Fruit fly (Drosophila melanogaster) whole organism, prepupa: ENCODE results near the gene jdp.

Experiments used
- CG10631 ChIP-seq: fragments of 200-800 bp; sonication (Bioruptor generic); optimal IDR thresholded peaks from 2 replicates; lab custom pipeline; 2016; ENCODE audit warnings: missing biosample characterization, missing genetic modification characterization
- CG10669 ChIP-seq: fragments of 200-800 bp; sonication (Bioruptor generic); optimal IDR thresholded peaks from 3 replicates; lab custom pipeline; 2018; ENCODE audit warnings: missing biosample characterization, mild to moderate bottlenecking, missing genetic modification characterization, moderate library complexity
- CG11294 ChIP-seq: fragments of 200-800 bp; sonication (Bioruptor generic); IDR thresholded peaks from 2 replicates; pipeline ENCODE4 v1.3.6; 2022; ENCODE audit warnings: missing biosample characterization, missing genetic modification characterization
- CG15336 ChIP-seq: fragments of 200-800 bp; sonication (Bioruptor generic); IDR thresholded peaks from 2 replicates; pipeline ENCODE4 v1.3.6; 2022; ENCODE audit warnings: missing biosample characterization, missing genetic modification characterization
- CG1621 ChIP-seq: fragments of 200-800 bp; sonication (Bioruptor generic); optimal IDR thresholded peaks from 3 replicates; lab custom pipeline; 2018; ENCODE audit warnings: missing biosample characterization, mild to moderate bottlenecking, missing genetic modification characterization
- CG16779 ChIP-seq: fragments of 200-800 bp; sonication (Bioruptor generic); optimal IDR thresholded peaks from 3 replicates; lab custom pipeline; 2017; ENCODE audit warnings: missing biosample characterization, mild to moderate bottlenecking, missing genetic modification characterization
- CG32006 ChIP-seq: fragments of 200-800 bp; sonication (Bioruptor generic); optimal IDR thresholded peaks from 3 replicates; lab custom pipeline; 2017; ENCODE audit warnings: missing biosample characterization, mild to moderate bottlenecking, missing genetic modification characterization
- CG34406 ChIP-seq: fragments of 200-800 bp; sonication (Bioruptor generic); optimal IDR thresholded peaks from 3 replicates; lab custom pipeline; 2016; ENCODE audit warnings: missing biosample characterization, missing genetic modification characterization
- CG6163 ChIP-seq: fragments of 200-800 bp; sonication (Bioruptor generic); IDR thresholded peaks from 3 replicates; pipeline ENCODE4 v1.3.6; 2022; ENCODE audit warnings: missing biosample characterization, missing genetic modification characterization
- CG6792 ChIP-seq: fragments of 200-800 bp; sonication (Bioruptor generic); optimal IDR thresholded peaks from 3 replicates; lab custom pipeline; 2016; ENCODE audit warnings: missing biosample characterization, missing genetic modification characterization
- CG6808 ChIP-seq: fragments of 200-800 bp; sonication (Bioruptor generic); optimal IDR thresholded peaks from 3 replicates; lab custom pipeline; 2017; ENCODE audit warnings: missing biosample characterization, missing genetic modification characterization, mild to moderate bottlenecking, moderate library complexity, missing genetic modification reagents
- CG6854 ChIP-seq: fragments of 200-800 bp; sonication (Bioruptor generic); optimal IDR thresholded peaks from 2 replicates; lab custom pipeline; 2017; ENCODE audit warnings: missing biosample characterization, mild to moderate bottlenecking, missing genetic modification characterization
- CG8119 ChIP-seq: fragments of 200-800 bp; sonication (Bioruptor generic); IDR thresholded peaks from 3 replicates; pipeline ENCODE4 v1.3.6; 2022; ENCODE audit warnings: missing biosample characterization, missing genetic modification characterization
- CG8319 ChIP-seq: fragments of 200-800 bp; sonication (Bioruptor generic); optimal IDR thresholded peaks from 3 replicates; lab custom pipeline; 2016; ENCODE audit warnings: missing biosample characterization, missing genetic modification characterization
- CG8632 ChIP-seq: fragments of 200-800 bp; sonication (Bioruptor generic); optimal IDR thresholded peaks from 3 replicates; lab custom pipeline; 2016; ENCODE audit warnings: missing biosample characterization, missing genetic modification characterization
- Eip78C ChIP-seq: fragments of 200-800 bp; sonication (Bioruptor generic); peaks from one replicate; lab custom pipeline; 2016; ENCODE audit warnings: missing biosample characterization, missing genetic modification characterization
- Ets21C ChIP-seq: fragments of 200-800 bp; sonication (Bioruptor generic); optimal IDR thresholded peaks from 3 replicates; lab custom pipeline; 2016; ENCODE audit warnings: missing biosample characterization, missing genetic modification characterization
- Ets96B ChIP-seq: fragments of 200-800 bp; optimal IDR thresholded peaks from 2 replicates; lab custom pipeline; 2019; ENCODE audit warnings: missing biosample characterization, mild to moderate bottlenecking, missing genetic modification characterization, moderate library complexity
- Gug ChIP-seq: fragments of 200-800 bp; sonication (Bioruptor generic); IDR thresholded peaks from 2 replicates; pipeline ENCODE4 v1.3.6; 2022; ENCODE audit warnings: missing biosample characterization, missing genetic modification characterization
- Hr4 ChIP-seq: fragments of 200-800 bp; sonication (Bioruptor generic); optimal IDR thresholded peaks from 3 replicates; lab custom pipeline; 2016; ENCODE audit warnings: missing biosample characterization, missing genetic modification characterization
- Lpt ChIP-seq: fragments of 200-800 bp; sonication (Bioruptor generic); optimal IDR thresholded peaks from 3 replicates; lab custom pipeline; 2016; ENCODE audit warnings: missing biosample characterization, missing genetic modification characterization
- Sox14 ChIP-seq: fragments of 200-800 bp; sonication (Bioruptor generic); optimal IDR thresholded peaks from 3 replicates; lab custom pipeline; 2016; ENCODE audit warnings: missing biosample characterization, missing genetic modification characterization
- Sox15 ChIP-seq: fragments of 200-800 bp; sonication (Bioruptor generic); optimal IDR thresholded peaks from 3 replicates; lab custom pipeline; 2016; ENCODE audit warnings: missing biosample characterization, missing genetic modification characterization
- achi ChIP-seq: fragments of 200-800 bp; sonication (Bioruptor generic); optimal IDR thresholded peaks from 3 replicates; lab custom pipeline; 2016; ENCODE audit warnings: missing biosample characterization, missing genetic modification characterization
- acj6 ChIP-seq: fragments of 200-800 bp; sonication (Bioruptor generic); optimal IDR thresholded peaks from 3 replicates; lab custom pipeline; 2016; ENCODE audit warnings: missing biosample characterization, missing genetic modification characterization
- eg ChIP-seq: fragments of 200-800 bp; sonication (Bioruptor generic); IDR thresholded peaks from 3 replicates; pipeline ENCODE4 v1.3.6; 2022; ENCODE audit warnings: missing biosample characterization, missing genetic modification characterization
- lz ChIP-seq: fragments of 200-800 bp; sonication (Bioruptor generic); optimal IDR thresholded peaks from 3 replicates; lab custom pipeline; 2016; ENCODE audit warnings: missing biosample characterization, missing genetic modification characterization
- net ChIP-seq: fragments of 200-800 bp; sonication (Bioruptor generic); optimal IDR thresholded peaks from 3 replicates; lab custom pipeline; 2016; ENCODE audit warnings: missing biosample characterization, missing genetic modification characterization
- pdm3 ChIP-seq: fragments of 200-800 bp; sonication (Bioruptor generic); optimal IDR thresholded peaks from 3 replicates; lab custom pipeline; 2016; ENCODE audit warnings: missing biosample characterization, missing genetic modification characterization
- salr ChIP-seq, 2 experiments: fragments of 200-800 bp; sonication (Bioruptor generic); optimal IDR thresholded peaks; 3 replicates each; lab custom pipeline; 2016 to 2018; ENCODE audit warnings: missing biosample characterization in 2 of 2, missing genetic modification characterization in 2 of 2, mild to moderate bottlenecking in 1 of 2
- spab ChIP-seq: fragments of 200-800 bp; sonication (Bioruptor generic); optimal IDR thresholded peaks from 2 replicates; lab custom pipeline; 2017; ENCODE audit warnings: missing biosample characterization, mild to moderate bottlenecking, missing genetic modification characterization, missing genetic modification reagents
- topi ChIP-seq: fragments of 200-800 bp; sonication (Bioruptor generic); optimal IDR thresholded peaks from 3 replicates; lab custom pipeline; 2016; ENCODE audit warnings: missing biosample characterization, missing genetic modification characterization
- vri ChIP-seq: fragments of 200-800 bp; sonication (Bioruptor generic); optimal IDR thresholded peaks from 3 replicates; lab custom pipeline; 2016; ENCODE audit warnings: missing biosample characterization, mild to moderate bottlenecking, missing genetic modification characterization

Gene jdp

DNA sequence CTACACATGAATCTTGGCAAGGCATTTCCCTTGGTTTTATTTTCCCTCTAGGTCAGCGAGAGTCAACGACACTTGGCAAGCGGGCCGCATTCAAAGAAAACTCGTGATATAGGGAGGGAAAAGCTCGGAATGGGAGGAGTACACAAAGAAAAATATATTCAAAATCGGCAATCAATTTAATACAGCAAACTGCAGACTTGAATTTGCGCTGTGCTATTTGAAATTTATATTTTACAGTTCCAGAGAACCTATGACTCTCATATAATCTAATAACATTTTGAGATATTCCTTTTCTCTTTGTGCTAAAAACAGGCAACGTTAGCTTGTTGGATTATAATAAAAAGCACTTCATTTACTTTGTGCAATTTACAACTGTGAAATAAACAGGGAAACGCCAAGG lies 2.7 kb upstream of the jdp start:
- TF ChIP-seq eg (GFP tag; lab: Robert Waterston, UW), result peak; percentile 51
- no peak for TF ChIP-seq CG8632 (GFP tag; lab: Kevin White, UChicago)
- TF ChIP-seq CG10631 (GFP tag; lab: Kevin White, UChicago), result peak; percentile 0
- TF ChIP-seq achi (GFP tag; lab: Kevin White, UChicago), result no peak
- peak; percentile 36 for TF ChIP-seq Hr4 (GFP tag; lab: Kevin White, UChicago)
- TF ChIP-seq CG1621, result no peak
- TF ChIP-seq CG32006 (GFP tag; lab: Kevin White, UChicago), result peak; percentile 41
- TF ChIP-seq CG15336 (GFP tag; lab: Robert Waterston, UW), result peak; percentile 50
- TF ChIP-seq CG8119 (GFP tag; lab: Robert Waterston, UW), result peak; percentile 35; the same call in 1 of the 3 replicates
- TF ChIP-seq Gug, result peak; percentile 24; the same call in 1 of the 2 replicates
- no peak for TF ChIP-seq Sox15 (GFP tag; lab: Kevin White, UChicago)
- peak; percentile 48 for TF ChIP-seq Eip78C (GFP tag; lab: Kevin White, UChicago)
- no peak for TF ChIP-seq spab (GFP tag; lab: Kevin White, UChicago)
- TF ChIP-seq CG6163 (GFP tag; lab: Robert Waterston, UW), result peak; percentile 32; the same call in 1 of the 3 replicates
- TF ChIP-seq Sox14 (GFP tag; lab: Kevin White, UChicago), result peak; percentile 14

DNA sequence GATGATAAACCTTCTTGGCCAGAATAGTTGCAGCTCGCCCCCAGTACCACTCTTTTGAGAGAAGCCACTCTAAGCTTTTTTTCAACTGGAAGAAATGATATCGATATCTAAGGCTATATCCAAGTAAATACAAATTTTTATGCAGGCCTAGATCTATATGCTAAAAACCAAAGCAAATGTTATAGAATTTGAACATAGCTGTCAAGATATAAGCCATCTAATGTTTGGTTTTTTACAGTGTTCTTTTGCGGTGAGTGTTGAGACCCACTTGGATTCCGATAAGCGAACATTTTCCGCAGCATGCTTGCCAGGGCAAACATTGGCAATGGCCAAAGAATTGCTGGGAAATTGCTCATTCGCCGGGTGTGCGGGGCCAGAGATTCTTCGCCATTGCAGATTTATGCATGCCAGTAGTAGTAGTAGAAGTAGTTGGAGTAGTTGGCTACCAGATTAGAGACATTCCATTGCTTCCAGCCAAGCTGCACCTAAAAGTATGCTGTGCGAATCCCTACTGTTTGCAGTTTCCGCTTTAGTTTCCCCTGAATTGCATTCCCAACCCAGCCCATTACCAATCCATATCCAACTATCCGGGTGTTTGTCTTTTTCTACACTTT lies 2.0 kb upstream of the jdp start:
- TF ChIP-seq CG6792 (GFP tag; lab: Kevin White, UChicago) (no peak), lz (GFP tag; lab: Kevin White, UChicago) (no peak), acj6 (no peak), CG32006 (GFP tag; lab: Kevin White, UChicago) (peak; percentile 29), Ets21C (GFP tag; lab: Kevin White, UChicago) (no peak), CG34406 (GFP tag; lab: Kevin White, UChicago) (no peak), Eip78C (GFP tag; lab: Kevin White, UChicago) (peak; percentile 32), eg (GFP tag; lab: Robert Waterston, UW) (peak; percentile 41; the same call in 1 of the 3 replicates), CG16779 (no peak), salr (GFP tag; optimal IDR thresholded peaks at IDR 0.05; lab: Kevin White, UChicago) (no peak), Ets96B (tag; lab: Kevin White, UChicago) (no peak), CG15336 (GFP tag; lab: Robert Waterston, UW) (0 out of 2 replicates have a peak, but pooled peaks have one; percentile 34)

DNA sequence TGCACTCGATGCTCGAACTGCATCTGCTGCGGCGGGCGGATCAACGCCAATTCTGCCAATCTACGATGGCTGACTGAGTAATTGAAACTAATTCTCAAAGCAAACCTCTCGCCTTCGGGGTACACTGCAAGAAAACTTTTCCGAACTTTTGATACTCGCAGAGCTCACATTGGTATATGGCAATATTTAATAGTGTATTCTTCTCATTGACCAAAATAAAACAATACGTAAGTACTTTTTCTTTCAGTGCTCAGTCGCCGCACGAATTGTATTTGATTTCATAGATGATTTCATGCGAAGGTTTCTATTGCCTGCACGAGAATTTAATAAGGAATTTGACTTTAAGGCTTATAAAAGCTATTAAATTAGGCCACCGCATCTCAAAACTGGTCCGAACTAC lies 1.2 kb downstream of the jdp start:
- no peak for TF ChIP-seq Hr4 (GFP tag; lab: Kevin White, UChicago)
- TF ChIP-seq CG8119 (GFP tag; lab: Robert Waterston, UW), result peak; percentile 31; the same call in 1 of the 3 replicates
- TF ChIP-seq CG32006 (GFP tag; lab: Kevin White, UChicago), result peak; percentile 27
- peak; percentile 69 for TF ChIP-seq CG6163 (GFP tag; lab: Robert Waterston, UW)
- peak; percentile 54; the same call in 1 of the 3 replicates for TF ChIP-seq eg (GFP tag; lab: Robert Waterston, UW)
- TF ChIP-seq Lpt, result no peak

DNA sequence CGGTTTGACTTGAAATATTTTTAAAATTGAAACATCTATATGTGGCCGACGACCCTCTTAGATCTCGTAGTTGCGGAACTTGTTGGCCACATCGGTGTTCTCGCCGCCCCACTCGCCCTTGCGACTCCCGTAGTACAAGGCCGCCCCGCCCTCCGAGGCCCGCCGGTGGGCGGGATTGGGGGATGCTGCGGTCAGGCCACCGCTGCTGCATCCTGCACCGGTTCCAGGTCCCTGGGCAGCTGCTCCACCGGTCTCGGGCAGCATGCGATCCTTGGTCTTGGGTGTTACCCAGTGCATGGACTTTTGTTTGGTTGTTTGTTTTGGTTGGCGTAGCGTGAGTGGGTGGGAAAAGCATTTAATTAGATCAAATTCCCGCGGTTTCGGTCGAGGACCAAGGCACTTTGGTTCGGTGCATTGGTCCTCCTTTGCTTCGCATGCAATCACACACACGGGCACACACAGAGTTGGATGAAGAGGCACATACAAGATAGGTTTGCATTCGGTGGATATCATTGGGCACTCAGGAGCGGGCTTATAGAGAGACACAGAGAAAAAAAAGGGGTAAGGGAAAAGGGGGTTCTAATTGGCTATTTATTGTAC lies 8.5 kb downstream of the jdp start:
- TF ChIP-seq Sox15 (GFP tag; lab: Kevin White, UChicago), result no peak
- TF ChIP-seq CG11294 (GFP tag; lab: Robert Waterston, UW), result no peak
- TF ChIP-seq net (GFP tag; lab: Kevin White, UChicago), result no peak
- no peak for TF ChIP-seq vri (GFP tag; lab: Kevin White, UChicago)
- no peak for TF ChIP-seq CG6854 (GFP tag; lab: Kevin White, UChicago)
- no peak for TF ChIP-seq topi (GFP tag; lab: Kevin White, UChicago)
- no peak for TF ChIP-seq CG1621
- no peak for TF ChIP-seq CG8632 (GFP tag; lab: Kevin White, UChicago)
- TF ChIP-seq Eip78C (GFP tag; lab: Kevin White, UChicago), result no peak
- no peak for TF ChIP-seq eg (GFP tag; lab: Robert Waterston, UW)
- TF ChIP-seq CG8319 (GFP tag; lab: Kevin White, UChicago), result no peak
- TF ChIP-seq CG6808, result no peak
- TF ChIP-seq pdm3 (GFP tag; lab: Kevin White, UChicago), result no peak
- TF ChIP-seq CG10669 (GFP tag; lab: Kevin White, UChicago), result no peak
